Worm (Caenorhabditis elegans): ENCODE measurements around the gene F22F1.3.

Gene F22F1.3

DNA sequence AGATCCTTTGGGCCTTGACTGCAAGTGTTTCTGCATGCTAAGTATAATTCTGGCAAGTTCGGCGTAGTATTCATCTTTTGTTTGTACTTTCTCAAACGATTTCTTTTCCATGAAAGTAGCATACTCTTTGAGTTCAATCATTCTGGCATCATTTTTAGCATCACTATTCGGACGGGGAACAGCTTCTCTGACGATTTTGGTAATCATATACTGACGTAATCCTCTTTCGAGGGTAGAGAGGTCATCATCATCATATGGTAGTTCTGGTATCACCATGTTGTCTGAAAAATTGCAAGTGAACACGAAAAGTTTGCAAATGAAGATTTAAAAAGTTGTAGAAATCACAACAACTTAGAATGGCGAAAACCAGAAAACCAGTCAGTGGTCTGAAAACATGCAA is at the start of gene F22F1.3:
TSS of gene F22F1.3 (minus strand) at position 281 of the 400 bp plus-strand sequence.
- no peak for TF ChIP-seq unc-62 (GFP tag; optimal IDR thresholded peaks at IDR 0.05)
- no peak for TF ChIP-seq nhr-28 (tag; optimal IDR thresholded peaks at IDR 0.05)
- no peak for TF ChIP-seq daf-12 (tag; optimal IDR thresholded peaks at IDR 0.05)
- no peak for TF ChIP-seq ceh-28 (tag; optimal IDR thresholded peaks at IDR 0.05)
- TF ChIP-seq nhr-12 (tag; optimal IDR thresholded peaks at IDR 0.05) = no peak
- no peak for TF ChIP-seq fkh-10 (GFP tag; optimal IDR thresholded peaks at IDR 0.05)
- TF ChIP-seq nhr-25 (tag; optimal IDR thresholded peaks at IDR 0.05) = no peak
- TF ChIP-seq R02D3.7 (tag; optimal IDR thresholded peaks at IDR 0.05) = no peak
- TF ChIP-seq mdl-1 (tag; optimal IDR thresholded peaks at IDR 0.05) = no peak
- no peak for TF ChIP-seq lin-39 (tag; optimal IDR thresholded peaks at IDR 0.05)
- no peak for TF ChIP-seq unc-39 (tag; optimal IDR thresholded peaks at IDR 0.05)
- no peak for TF ChIP-seq fos-1 (tag; optimal IDR thresholded peaks at IDR 0.05)
- TF ChIP-seq zag-1 (tag; optimal IDR thresholded peaks at IDR 0.05) = no peak
- no peak for TF ChIP-seq snpc-4 (tag; optimal IDR thresholded peaks at IDR 0.05)
- no peak for TF ChIP-seq ceh-16 (tag; optimal IDR thresholded peaks at IDR 0.05)
- TF ChIP-seq ZK546.5 (tag; optimal IDR thresholded peaks at IDR 0.05) = no peak

DNA sequence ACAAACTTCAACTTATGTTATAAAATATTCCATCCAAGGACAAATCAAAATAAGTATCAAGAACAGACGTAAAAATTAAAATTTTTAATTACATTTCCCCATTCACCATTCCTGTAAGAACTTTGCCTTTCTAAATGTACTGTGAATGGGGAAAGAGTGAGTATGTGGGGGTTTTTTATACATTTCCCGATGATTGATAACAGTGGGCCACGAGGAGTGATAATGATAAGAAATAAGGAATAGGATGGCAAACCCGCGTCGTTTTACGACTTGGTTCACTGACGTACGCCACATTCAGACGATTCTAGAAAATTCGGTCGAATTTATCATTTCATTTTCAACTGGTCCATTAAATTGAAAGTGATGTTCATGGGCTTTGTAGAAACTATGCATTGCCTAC is 48.1 kb upstream of the F22F1.3 start, which contains the start of gene cdd-1:
TSS of gene cdd-1 (minus strand) at position 151 of the 400 bp plus-strand sequence.
- TF ChIP-seq pqm-1 (tag; optimal IDR thresholded peaks at IDR 0.05) = peak; percentile 72
- no peak for TF ChIP-seq elt-1 (tag; optimal IDR thresholded peaks at IDR 0.05)
- no peak for TF ChIP-seq eor-1 (tag; optimal IDR thresholded peaks at IDR 0.05)
- peak; percentile 17 for TF ChIP-seq nfya-1 (tag; optimal IDR thresholded peaks at IDR 0.05; ENCODE audit: insufficient read depth)
- peak; percentile 7 for TF ChIP-seq jun-1 (tag; optimal IDR thresholded peaks at IDR 0.05)
- peak; percentile 38 for TF ChIP-seq fos-1 (tag; optimal IDR thresholded peaks at IDR 0.05)
- TF ChIP-seq lin-15B (tag; optimal IDR thresholded peaks at IDR 0.05) = no peak
- TF ChIP-seq snpc-4 (tag; optimal IDR thresholded peaks at IDR 0.05) = no peak
- TF ChIP-seq elt-3 (tag; optimal IDR thresholded peaks at IDR 0.05) = peak in 1 of 3 experiments; percentile 50
- peak; percentile 96 for TF ChIP-seq elt-2 (tag; optimal IDR thresholded peaks at IDR 0.05)
- peak; percentile 5 for TF ChIP-seq R02D3.7 (tag; optimal IDR thresholded peaks at IDR 0.05)

DNA sequence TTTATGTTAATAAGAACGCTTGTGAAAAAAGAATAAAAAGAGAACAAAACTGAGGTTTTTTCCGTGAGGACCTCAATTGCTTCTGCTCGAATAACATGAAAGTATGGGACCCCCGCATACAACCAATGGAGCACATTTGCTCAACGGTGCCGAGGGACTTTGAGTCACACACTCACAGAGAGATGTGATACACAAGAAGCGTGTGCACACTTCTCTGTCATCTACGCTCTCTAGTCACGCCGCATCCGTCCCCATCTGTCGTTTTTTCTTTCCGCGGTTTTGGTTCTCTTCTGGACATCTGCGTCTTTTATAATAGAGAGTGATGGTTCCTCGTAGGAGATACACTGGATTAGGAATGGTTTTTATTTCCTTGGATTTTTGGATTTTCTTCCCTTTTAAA is 43.0 kb upstream of the F22F1.3 start:
- no peak for TF ChIP-seq nhr-28 (tag; optimal IDR thresholded peaks at IDR 0.05)
- TF ChIP-seq fkh-2 (tag; optimal IDR thresholded peaks at IDR 0.05) = peak; percentile 47
- no peak for TF ChIP-seq egl-27 (tag; optimal IDR thresholded peaks at IDR 0.05)
- TF ChIP-seq ceh-82 (tag; optimal IDR thresholded peaks at IDR 0.05) = no peak
- peak; percentile 58 for TF ChIP-seq lin-15B (tag; optimal IDR thresholded peaks at IDR 0.05)
- no peak for TF ChIP-seq sea-2 (GFP tag; optimal IDR thresholded peaks at IDR 0.05)
- TF ChIP-seq R02D3.7 (tag; optimal IDR thresholded peaks at IDR 0.05) = no peak
- TF ChIP-seq lsy-12 (tag; optimal IDR thresholded peaks at IDR 0.05) = no peak
- TF ChIP-seq lin-39 (tag; optimal IDR thresholded peaks at IDR 0.05) = peak; percentile 82
- TF ChIP-seq nhr-43 (tag; optimal IDR thresholded peaks at IDR 0.05; ENCODE audit: poor library complexity, severe bottlenecking) = peak; percentile 11
- peak; percentile 81 for TF ChIP-seq hmg-11 (tag; optimal IDR thresholded peaks at IDR 0.05)
- TF ChIP-seq nfya-1 (tag; optimal IDR thresholded peaks at IDR 0.05; ENCODE audit: insufficient read depth) = peak; percentile 72
- no peak for TF ChIP-seq elt-3 (tag; optimal IDR thresholded peaks at IDR 0.05)
- TF ChIP-seq daf-12 (tag; optimal IDR thresholded peaks at IDR 0.05) = no peak

DNA sequence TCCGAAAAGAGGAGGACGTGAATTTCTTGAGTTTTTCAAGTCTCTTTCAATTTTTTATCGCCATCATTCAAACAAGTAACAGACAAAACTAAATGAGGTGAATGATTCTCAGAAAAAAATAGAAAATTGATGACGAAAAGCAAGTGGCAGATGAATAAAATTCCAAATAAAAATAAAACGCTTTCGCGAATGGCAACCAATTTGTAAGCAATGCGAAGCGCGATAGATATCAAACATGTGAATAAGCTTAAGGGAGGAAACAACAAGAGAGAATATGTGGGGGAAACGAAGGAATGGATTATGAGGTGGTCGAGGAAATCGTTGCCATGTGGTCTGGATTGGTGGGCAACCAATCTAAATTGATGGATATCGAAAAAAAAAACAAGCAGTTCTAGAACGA is 41.6 kb upstream of the F22F1.3 start:
- TF ChIP-seq zag-1 (tag; optimal IDR thresholded peaks at IDR 0.05) = no peak
- no peak for TF ChIP-seq sea-2 (GFP tag; optimal IDR thresholded peaks at IDR 0.05)

DNA sequence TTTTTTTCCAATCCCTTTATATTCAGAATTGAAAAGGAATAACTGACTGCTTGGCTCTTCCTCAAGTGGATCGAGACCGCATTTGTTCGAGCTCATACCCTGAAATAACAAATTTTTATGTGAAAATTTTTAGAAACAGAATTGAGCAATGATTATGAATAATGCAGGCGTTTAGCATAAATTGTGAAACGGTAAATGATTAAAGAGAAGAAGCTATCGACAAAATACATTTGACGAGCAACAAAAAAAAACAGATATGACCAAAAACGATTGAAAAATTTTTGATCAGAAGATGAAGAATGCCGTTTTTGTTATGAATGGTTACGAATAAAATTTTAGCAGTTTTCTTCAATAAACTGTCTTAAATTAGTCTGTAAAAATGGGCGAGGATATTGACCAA is 40.8 kb upstream of the F22F1.3 start, which contains the start of gene C17H11.6:
TSS of gene C17H11.6 (minus strand) at position 101 of the 400 bp plus-strand sequence.
- TF ChIP-seq ztf-4 (tag; optimal IDR thresholded peaks at IDR 0.05) (no peak), snpc-4 (tag; optimal IDR thresholded peaks at IDR 0.05) (no peak), lin-39 (tag; optimal IDR thresholded peaks at IDR 0.05) (no peak), elt-3 (tag; optimal IDR thresholded peaks at IDR 0.05) (no peak), mdl-1 (tag; optimal IDR thresholded peaks at IDR 0.05) (no peak), ceh-82 (tag; optimal IDR thresholded peaks at IDR 0.05) (no peak), nhr-43 (tag; optimal IDR thresholded peaks at IDR 0.05; ENCODE audit: poor library complexity, severe bottlenecking) (no peak)
